Fruit fly (Drosophila melanogaster) whole organism, embryonic: ENCODE data around the gene Ctr9.

Experiments
- B-H1 ChIP-seq: fragments of 200-800 bp; sonication (Bioruptor generic); IDR thresholded peaks from 3 replicates; pipeline ENCODE4 v1.3.6; 2022; ENCODE audit warnings: missing biosample characterization, missing genetic modification characterization
- CG10209 ChIP-seq: fragments of 200-800 bp; sonication (Bioruptor generic); optimal IDR thresholded peaks from 3 replicates; lab custom pipeline; 2017; ENCODE audit warnings: missing biosample characterization, mild to moderate bottlenecking, missing genetic modification characterization, missing genetic modification reagents
- CG11456 ChIP-seq: fragments of 200-800 bp; sonication (Bioruptor generic); IDR thresholded peaks from 3 replicates; pipeline ENCODE4 v1.3.6; 2022; ENCODE audit warnings: missing biosample characterization, missing genetic modification characterization
- CG12236 ChIP-seq: fragments of 200-800 bp; sonication (Bioruptor generic); optimal IDR thresholded peaks from 2 replicates; lab custom pipeline; 2016; ENCODE audit warnings: missing biosample characterization, missing genetic modification characterization
- CG12391 ChIP-seq: fragments of 200-800 bp; sonication (Bioruptor generic); optimal IDR thresholded peaks from 3 replicates; lab custom pipeline; 2018; ENCODE audit warnings: missing biosample characterization, mild to moderate bottlenecking, missing genetic modification characterization, moderate library complexity
- CG15073 ChIP-seq: fragments of 200-800 bp; sonication (Bioruptor generic); optimal IDR thresholded peaks from 2 replicates; lab custom pipeline; 2016; ENCODE audit warnings: missing biosample characterization, missing genetic modification characterization
- CG15514 ChIP-seq: fragments of 200-800 bp; sonication (Bioruptor generic); optimal IDR thresholded peaks from 3 replicates; lab custom pipeline; 2017; ENCODE audit warnings: missing biosample characterization, missing genetic modification characterization, mild to moderate bottlenecking, moderate library complexity, missing genetic modification reagents
- CG16779 ChIP-seq: fragments of 200-800 bp; sonication (Bioruptor generic); IDR thresholded peaks from 2 replicates; pipeline ENCODE4 v1.3.6; 2022; ENCODE audit warnings: missing biosample characterization, missing genetic modification characterization
- CG17361 ChIP-seq: fragments of 200-800 bp; sonication (Bioruptor generic); IDR thresholded peaks from 3 replicates; pipeline ENCODE4 v1.3.6; 2022; ENCODE audit warnings: missing biosample characterization, missing genetic modification characterization
- CG17829 ChIP-seq: fragments of 200-800 bp; optimal IDR thresholded peaks from 2 replicates; lab custom pipeline; 2019; ENCODE audit warnings: missing biosample characterization, mild to moderate bottlenecking, missing genetic modification characterization, moderate library complexity
- CG1832 ChIP-seq: fragments of 200-800 bp; sonication (Bioruptor generic); optimal IDR thresholded peaks from 2 replicates; lab custom pipeline; 2017; ENCODE audit warnings: missing biosample characterization, mild to moderate bottlenecking, missing genetic modification characterization, inconsistent platforms
- CG18476 ChIP-seq: fragments of 200-800 bp; sonication (Bioruptor generic); optimal IDR thresholded peaks from 2 replicates; lab custom pipeline; 2016; ENCODE audit warnings: missing biosample characterization, mild to moderate bottlenecking, missing genetic modification characterization
- CG2116 ChIP-seq: fragments of 200-800 bp; sonication (Bioruptor generic); optimal IDR thresholded peaks from 3 replicates; lab custom pipeline; 2018; ENCODE audit warnings: missing biosample characterization, mild to moderate bottlenecking, missing genetic modification characterization
- CG2199 ChIP-seq: fragments of 200-800 bp; sonication (Bioruptor generic); IDR thresholded peaks from 3 replicates; pipeline ENCODE4 v1.3.6; 2022; ENCODE audit warnings: missing biosample characterization, missing genetic modification characterization
- CG3065 ChIP-seq: fragments of 200-800 bp; sonication (Bioruptor generic); optimal IDR thresholded peaks from 2 replicates; lab custom pipeline; 2016; ENCODE audit warnings: missing biosample characterization, missing genetic modification characterization
- CG3281 ChIP-seq: fragments of 200-800 bp; sonication (Bioruptor generic); optimal IDR thresholded peaks from 3 replicates; lab custom pipeline; 2017; ENCODE audit warnings: missing biosample characterization, mild to moderate bottlenecking, missing genetic modification characterization
- CG34422 ChIP-seq: fragments of 200-800 bp; sonication (Bioruptor generic); IDR thresholded peaks from 3 replicates; pipeline ENCODE4 v1.3.6; 2022; ENCODE audit warnings: missing biosample characterization, missing genetic modification characterization
- CG4282 ChIP-seq: fragments of 200-800 bp; sonication (Bioruptor generic); optimal IDR thresholded peaks from 2 replicates; lab custom pipeline; 2016; ENCODE audit warnings: missing biosample characterization, missing genetic modification characterization
- CG4730 ChIP-seq: fragments of 200-800 bp; sonication (Bioruptor generic); IDR thresholded peaks from 2 replicates; pipeline ENCODE4 v1.3.6; 2022; ENCODE audit warnings: missing biosample characterization, missing genetic modification characterization
- CG8478 ChIP-seq: fragments of >200 bp; optimal IDR thresholded peaks from 2 replicates; lab custom pipeline; 2018
- CG9817 ChIP-seq: fragments of 200-800 bp; sonication (Bioruptor generic); optimal IDR thresholded peaks from 2 replicates; lab custom pipeline; 2018; ENCODE audit warnings: missing biosample characterization, mild to moderate bottlenecking, missing genetic modification characterization, moderate library complexity
- Chrac-16 ChIP-seq: fragments of 200-800 bp; sonication (Bioruptor generic); optimal IDR thresholded peaks from 3 replicates; lab custom pipeline; 2016; ENCODE audit warnings: missing biosample characterization, missing genetic modification characterization
- Fer2 ChIP-seq: fragments of 200-800 bp; sonication (Bioruptor generic); optimal IDR thresholded peaks from 2 replicates; lab custom pipeline; 2018; ENCODE audit warnings: missing biosample characterization, mild to moderate bottlenecking, missing genetic modification characterization, moderate library complexity
- Hmx ChIP-seq: fragments of 200-800 bp; sonication (Bioruptor generic); optimal IDR thresholded peaks from 2 replicates; lab custom pipeline; 2016; ENCODE audit warnings: missing biosample characterization, missing genetic modification characterization
- Hr78 ChIP-seq, 2 experiments: fragments of 200-800 bp in 1 of 2; fragments of >200 bp in 1 of 2; sonication (Bioruptor generic) in 1 of 2; optimal IDR thresholded peaks; 2 replicates each; lab custom pipeline; 2017 to 2019; ENCODE audit warnings: missing biosample characterization in 2 of 2, missing genetic modification characterization in 2 of 2, mild to moderate bottlenecking in 1 of 2, moderate library complexity in 1 of 2
- MTF-1 ChIP-seq: fragments of 200-800 bp; sonication (Bioruptor generic); optimal IDR thresholded peaks from 2 replicates; lab custom pipeline; 2018; ENCODE audit warnings: missing biosample characterization, mild to moderate bottlenecking, missing genetic modification characterization, borderline replicate concordance
- Med ChIP-seq: fragments of 200-800 bp; sonication (Bioruptor generic); peaks from one replicate; lab custom pipeline; 2016; ENCODE audit warnings: missing biosample characterization, missing genetic modification characterization, mild to moderate bottlenecking, inconsistent platforms, moderate library complexity
- Mrtf ChIP-seq: fragments of 200-800 bp; sonication (Bioruptor generic); IDR thresholded peaks from 3 replicates; pipeline ENCODE4 v1.3.6; 2022; ENCODE audit warnings: missing biosample characterization, missing genetic modification characterization
- Pdp1 ChIP-seq, 2 experiments: fragments of 200-800 bp; sonication (Bioruptor generic); optimal IDR thresholded peaks; 3 replicates each; lab custom pipeline; 2016; ENCODE audit warnings: missing biosample characterization in 2 of 2, missing genetic modification characterization in 2 of 2, mild to moderate bottlenecking in 1 of 2, moderate library complexity in 1 of 2
- Side ChIP-seq: fragments of 200-800 bp; sonication (Bioruptor generic); optimal IDR thresholded peaks from 2 replicates; lab custom pipeline; 2016; ENCODE audit warnings: missing biosample characterization, missing genetic modification characterization
- Ssrp ChIP-seq: fragments of 200-800 bp; sonication (Bioruptor generic); optimal IDR thresholded peaks from 2 replicates; lab custom pipeline; 2018; ENCODE audit warnings: missing biosample characterization, mild to moderate bottlenecking, missing genetic modification characterization, moderate library complexity
- cg ChIP-seq: fragments of 200-800 bp; sonication (Bioruptor generic); optimal IDR thresholded peaks from 3 replicates; lab custom pipeline; 2019; ENCODE audit warnings: missing biosample characterization, mild to moderate bottlenecking, missing genetic modification characterization, moderate library complexity
- dpn ChIP-seq, 2 experiments: fragments of 200-800 bp; sonication (Bioruptor generic); optimal IDR thresholded peaks; 3 replicates each; lab custom pipeline; 2016; ENCODE audit warnings: missing biosample characterization in 2 of 2, missing genetic modification characterization in 2 of 2
- grn ChIP-seq: fragments of 200-800 bp; sonication (Bioruptor generic); optimal IDR thresholded peaks from 3 replicates; lab custom pipeline; 2017; ENCODE audit warnings: missing biosample characterization, missing genetic modification characterization
- jing ChIP-seq: fragments of 200-800 bp; sonication (Bioruptor generic); optimal IDR thresholded peaks from 2 replicates; lab custom pipeline; 2018; ENCODE audit warnings: missing biosample characterization, mild to moderate bottlenecking, missing genetic modification characterization
- kni ChIP-seq: fragments of 200-800 bp; sonication (Bioruptor generic); optimal IDR thresholded peaks from 3 replicates; lab custom pipeline; 2017; ENCODE audit warnings: mild to moderate bottlenecking, missing biosample characterization, missing genetic modification reagents, missing genetic modification characterization
- lbe ChIP-seq: fragments of 200-800 bp; sonication (Bioruptor generic); optimal IDR thresholded peaks from 2 replicates; lab custom pipeline; 2016; ENCODE audit warnings: missing biosample characterization, mild to moderate bottlenecking, missing genetic modification characterization
- maf-S ChIP-seq: fragments of 200-800 bp; sonication (Bioruptor generic); optimal IDR thresholded peaks from 2 replicates; lab custom pipeline; 2016; ENCODE audit warnings: missing biosample characterization, missing genetic modification characterization
- mirr ChIP-seq: fragments of 200-800 bp; sonication (Bioruptor generic); optimal IDR thresholded peaks from 3 replicates; lab custom pipeline; 2018; ENCODE audit warnings: missing biosample characterization, mild to moderate bottlenecking, missing genetic modification characterization
- p53 ChIP-seq: fragments of 200-800 bp; sonication (Bioruptor generic); optimal IDR thresholded peaks from 2 replicates; lab custom pipeline; 2016; ENCODE audit warnings: missing biosample characterization, missing genetic modification characterization
- pb ChIP-seq: fragments of 200-800 bp; sonication (Bioruptor generic); optimal IDR thresholded peaks from 3 replicates; lab custom pipeline; 2016; ENCODE audit warnings: missing biosample characterization, missing genetic modification characterization
- phol ChIP-seq: fragments of 200-800 bp; sonication (Bioruptor generic); optimal IDR thresholded peaks from 3 replicates; lab custom pipeline; 2018; ENCODE audit warnings: missing biosample characterization, mild to moderate bottlenecking, missing genetic modification characterization, moderate library complexity
- repo ChIP-seq: fragments of 200-800 bp; sonication (Bioruptor generic); optimal IDR thresholded peaks from 2 replicates; lab custom pipeline; 2016; ENCODE audit warnings: missing biosample characterization, missing genetic modification characterization
- tio ChIP-seq: fragments of 200-800 bp; sonication (Bioruptor generic); optimal IDR thresholded peaks from 2 replicates; lab custom pipeline; 2017; ENCODE audit warnings: missing biosample characterization, missing genetic modification characterization, inconsistent platforms
- tna ChIP-seq: fragments of 200-800 bp; sonication (Bioruptor generic); IDR thresholded peaks from 2 replicates; pipeline ENCODE4 v1.3.6; 2022; ENCODE audit warnings: missing biosample characterization, missing genetic modification characterization; ENCODE audit not compliant: partially characterized antibody
- twi ChIP-seq: fragments of 200-800 bp; optimal IDR thresholded peaks from 2 replicates; lab custom pipeline; 2019; ENCODE audit warnings: missing biosample characterization, mild to moderate bottlenecking, missing genetic modification characterization, moderate library complexity
- unc-4 ChIP-seq: fragments of 200-800 bp; sonication (Bioruptor generic); IDR thresholded peaks from 2 replicates; pipeline ENCODE4 v1.3.6; 2022; ENCODE audit warnings: missing biosample characterization, missing genetic modification characterization; ENCODE audit not compliant: partially characterized antibody

Ctr9 gene

DNA sequence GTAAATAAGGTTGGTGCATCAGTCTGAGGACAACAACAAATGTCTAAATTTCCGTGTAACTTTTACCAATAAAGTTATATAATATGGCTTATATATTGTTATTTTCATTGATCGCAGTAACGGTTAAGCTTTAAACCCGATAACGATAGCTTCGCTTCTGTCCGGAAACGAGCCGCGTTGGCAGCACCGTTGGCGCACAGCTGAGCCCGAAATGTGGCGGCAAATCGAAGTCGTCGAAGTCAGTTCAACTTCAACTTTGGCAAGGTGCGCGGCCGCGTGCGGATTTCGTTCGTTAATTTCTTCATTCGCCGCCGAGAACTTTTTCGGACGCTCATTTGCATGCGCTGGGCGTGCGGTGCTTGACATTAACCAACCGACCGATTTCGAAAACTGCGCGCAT lies 11.2 kb downstream of the Ctr9 start, which contains the start of gene Myo61F (continued):
- TF ChIP-seq twi (tag; lab: Kevin White, UChicago) (no peak), unc-4 (GFP tag; lab: Robert Waterston, UW) (peak; percentile 53), CG15514 (GFP tag; lab: Kevin White, UChicago) (peak; percentile 63), CG17361 (GFP tag; lab: Robert Waterston, UW) (no peak)
- TF ChIP-seq, all 482 proteins: peak for 56

DNA sequence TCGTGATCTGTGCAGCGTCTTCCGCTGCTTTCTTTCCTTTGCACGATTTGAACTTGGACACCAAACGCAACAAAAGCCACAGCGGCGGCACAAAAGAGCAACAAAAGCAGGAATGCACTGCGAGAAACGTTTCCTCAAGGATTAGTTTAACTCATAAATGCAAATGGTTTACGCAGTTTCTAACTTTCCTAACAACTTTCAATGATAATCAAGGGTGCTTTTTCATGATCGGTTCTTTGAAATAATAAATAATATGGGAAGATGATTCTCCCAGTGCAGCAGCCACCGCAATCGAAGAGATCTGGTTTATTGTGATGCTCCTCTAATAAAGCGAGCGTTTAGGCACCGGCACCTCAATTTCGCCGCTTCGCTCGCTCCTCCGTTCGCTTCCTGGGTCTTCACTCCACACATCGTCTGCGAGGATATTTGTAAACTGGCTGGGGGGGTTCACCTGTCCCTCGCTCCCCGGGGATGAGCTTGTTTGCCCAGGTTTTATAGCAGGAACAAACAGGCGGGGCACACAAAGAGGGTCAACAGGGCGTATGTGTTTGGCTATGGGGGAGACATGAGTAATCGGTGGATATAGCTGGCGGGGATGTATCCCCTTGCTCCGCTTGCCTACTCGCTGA lies 12.2 kb downstream of the Ctr9 start:
- TF ChIP-seq Pdp1 (GFP tag; optimal IDR thresholded peaks at IDR 0.05; lab: Kevin White, UChicago) = peak; percentile 24 to 72
- peak; percentile 56; the same call in 1 of the 3 replicates for TF ChIP-seq Mrtf (GFP tag; lab: Robert Waterston, UW)
- peak; percentile 87 for TF ChIP-seq CG34422 (GFP tag; lab: Robert Waterston, UW)
- TF ChIP-seq CG2199 (GFP tag; lab: Robert Waterston, UW) = no peak; the same call in 2 of the 3 replicates
- TF ChIP-seq CG2116 (GFP tag; lab: Kevin White, UChicago) = peak; percentile 19
- peak; percentile 70 for TF ChIP-seq CG10209 (GFP tag; lab: Kevin White, UChicago)
- peak; percentile 65 for TF ChIP-seq CG18476 (GFP tag; lab: Kevin White, UChicago)
- no peak for TF ChIP-seq Fer2
- TF ChIP-seq repo (GFP tag; lab: Kevin White, UChicago) = peak; percentile 25
- TF ChIP-seq CG12236 (GFP tag; lab: Kevin White, UChicago) = peak; percentile 50
- TF ChIP-seq CG8478 (lab: Kevin White, UChicago) = no peak
- TF ChIP-seq CG16779 (GFP tag; lab: Robert Waterston, UW) = no peak
- TF ChIP-seq MTF-1 = peak; percentile 58
- peak; percentile 73 for TF ChIP-seq B-H1 (GFP tag; lab: Robert Waterston, UW)
- TF ChIP-seq CG17829 = peak; percentile 84
- peak; percentile 43 for TF ChIP-seq grn (GFP tag; lab: Kevin White, UChicago)
- no peak for TF ChIP-seq CG4282
- TF ChIP-seq kni (GFP tag; lab: Kevin White, UChicago) = no peak
- peak; percentile 74 to 79 for TF ChIP-seq dpn (GFP tag; optimal IDR thresholded peaks at IDR 0.05; lab: Kevin White, UChicago)
- peak; percentile 78 for TF ChIP-seq jing (GFP tag; lab: Kevin White, UChicago)
- TF ChIP-seq CG9817 (tag; lab: Kevin White, UChicago) = peak; percentile 32
- TF ChIP-seq tio (GFP tag; lab: Kevin White, UChicago) = peak; percentile 40
- TF ChIP-seq Hmx (GFP tag; lab: Kevin White, UChicago) = no peak
- peak; percentile 97 for TF ChIP-seq lbe (GFP tag; lab: Kevin White, UChicago)
- TF ChIP-seq CG3065 (GFP tag; lab: Kevin White, UChicago) = peak; percentile 31
- TF ChIP-seq Chrac-16 (GFP tag; lab: Kevin White, UChicago) = peak; percentile 61
- TF ChIP-seq Hr78 (GFP tag; optimal IDR thresholded peaks at IDR 0.05; lab: Kevin White, UChicago) = no peak
- TF ChIP-seq CG12391 (tag; lab: Kevin White, UChicago) = peak; percentile 82
- peak; percentile 46 for TF ChIP-seq maf-S (GFP tag; lab: Kevin White, UChicago)
- peak; percentile 13 for TF ChIP-seq p53
- no peak for TF ChIP-seq CG1832
- TF ChIP-seq phol = peak; percentile 86
- TF ChIP-seq cg (GFP tag; lab: Kevin White, UChicago) = no peak
- peak; percentile 11 for TF ChIP-seq CG3281 (GFP tag; lab: Kevin White, UChicago)
- peak; percentile 59 for TF ChIP-seq CG4730
- TF ChIP-seq CG11456 = peak; percentile 58; the same call in 1 of the 3 replicates
- peak; percentile 29 for TF ChIP-seq CG15073 (GFP tag; lab: Kevin White, UChicago)
- TF ChIP-seq Side (GFP tag; lab: Kevin White, UChicago) = peak; percentile 68
- TF ChIP-seq tna (GFP tag; lab: Robert Waterston, UW) = 0 out of 2 replicates have a peak, but pooled peaks have one; percentile 12
- TF ChIP-seq pb = peak; percentile 54
- peak; percentile 78 for TF ChIP-seq Med (GFP tag; lab: Kevin White, UChicago)
- TF ChIP-seq mirr (GFP tag; lab: Kevin White, UChicago) = no peak
- peak; percentile 83 for TF ChIP-seq Ssrp (tag; lab: Kevin White, UChicago)
